Fruit fly (Drosophila melanogaster): ENCODE results near the gene GatC.

DNA sequence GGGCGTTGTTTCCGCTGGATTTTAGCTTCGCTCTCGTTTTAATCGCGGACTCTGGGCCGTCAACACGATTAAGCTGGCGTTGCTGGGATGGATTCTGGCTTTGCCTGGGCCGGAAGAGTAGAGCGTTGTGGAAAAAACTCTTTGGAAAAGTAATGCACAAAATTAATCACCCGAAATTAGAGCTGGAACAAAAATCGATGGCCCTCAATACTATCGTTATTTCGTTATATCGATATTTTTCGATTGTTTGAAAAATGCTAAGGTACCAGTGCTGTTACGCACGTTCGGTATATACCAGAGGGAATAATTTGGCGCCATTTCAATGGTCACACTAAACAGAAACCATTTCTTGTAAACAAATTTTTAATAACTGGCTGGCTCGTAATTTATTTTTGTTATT, 3.4 kb downstream of the GatC start, which contains the start of the genes Arpc1 and Orc5:
- TF ChIP-seq h (GFP tag; optimal IDR thresholded peaks at IDR 0.05): no peak
- TF ChIP-seq Hr83 (GFP tag; optimal IDR thresholded peaks at IDR 0.05; ENCODE audit: poor library complexity, severe bottlenecking): no peak
- TF ChIP-seq sv (GFP tag; optimal IDR thresholded peaks at IDR 0.05): no peak
- no peak for TF ChIP-seq Abd-B (GFP tag; optimal IDR thresholded peaks at IDR 0.05)
- TF ChIP-seq br (GFP tag; optimal IDR thresholded peaks at IDR 0.05): no peak
- TF ChIP-seq jim (GFP tag; optimal IDR thresholded peaks at IDR 0.05): no peak
- TF ChIP-seq Hr78 (GFP tag; optimal IDR thresholded peaks at IDR 0.05): no peak
- no peak for TF ChIP-seq GATAd (GFP tag; optimal IDR thresholded peaks at IDR 0.05)
- no peak for TF ChIP-seq rgr (GFP tag; optimal IDR thresholded peaks at IDR 0.05)
- TF ChIP-seq psq (GFP tag; optimal IDR thresholded peaks at IDR 0.05): no peak
- TF ChIP-seq Jra (GFP tag; optimal IDR thresholded peaks at IDR 0.05): no peak
- TF ChIP-seq brk (GFP tag; optimal IDR thresholded peaks at IDR 0.05): no peak
